Fruit fly (Drosophila melanogaster): ENCODE data around the gene Esp.

Gene Esp

DNA sequence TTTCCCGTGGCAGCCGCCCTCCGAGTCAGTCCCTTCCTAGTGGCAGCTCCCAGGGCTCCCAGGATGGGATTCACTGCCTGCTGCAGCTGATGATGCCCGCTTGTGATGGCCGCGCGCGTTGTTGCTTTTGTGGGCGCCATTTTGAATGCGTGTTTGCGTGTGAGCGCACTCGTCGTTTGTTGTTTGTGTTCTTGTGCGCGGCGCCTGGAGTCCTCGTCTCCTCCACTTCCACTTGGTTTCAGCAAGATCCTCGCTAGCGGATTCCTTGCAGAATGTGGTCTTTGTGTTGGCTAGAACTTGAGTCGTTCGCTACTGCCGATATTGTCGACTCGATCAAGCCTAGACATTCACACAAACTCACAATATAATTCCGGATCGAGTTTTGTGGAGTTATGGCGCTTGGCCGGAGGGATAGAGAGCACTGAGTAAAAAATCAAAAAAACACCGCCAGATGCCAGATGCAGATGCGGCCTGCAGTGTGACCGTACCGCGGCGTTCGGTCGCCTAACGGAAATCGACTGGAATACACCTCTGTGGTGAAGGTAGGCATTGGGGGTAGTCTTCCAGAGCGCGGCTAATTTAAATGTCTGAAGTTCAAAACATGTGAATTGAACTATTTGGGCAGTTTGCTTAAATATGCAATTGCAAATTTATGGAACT is 28.8 kb downstream of the Esp start, which contains the start of gene CycB3 (continued):
- peak; percentile 50 for TF ChIP-seq nmo (GFP tag; optimal IDR thresholded peaks at IDR 0.05)
- TF ChIP-seq CG34224 (GFP tag; IDR thresholded peaks at IDR 0.05; ENCODE audit: partially characterized antibody): no peak
- TF ChIP-seq bcd (GFP tag; optimal IDR thresholded peaks at IDR 0.05): peak; percentile 34
- no peak for TF ChIP-seq CG9876 (GFP tag; optimal IDR thresholded peaks at IDR 0.05)
- no peak for TF ChIP-seq tio (GFP tag; optimal IDR thresholded peaks at IDR 0.05)
- TF ChIP-seq CG15073 (GFP tag; optimal IDR thresholded peaks at IDR 0.05): no peak
- no peak for TF ChIP-seq CG11504 (tag; optimal IDR thresholded peaks at IDR 0.05)
- no peak for TF ChIP-seq CG3407 (GFP tag; optimal IDR thresholded peaks at IDR 0.05)
- TF ChIP-seq CG2202 (tag; optimal IDR thresholded peaks at IDR 0.05): no peak
- TF ChIP-seq CG14710 (tag; optimal IDR thresholded peaks at IDR 0.05): peak; percentile 84
- no peak for TF ChIP-seq pan (optimal IDR thresholded peaks at IDR 0.05)
- TF ChIP-seq pan (GFP tag; optimal IDR thresholded peaks at IDR 0.05 in 1 of 2, IDR thresholded peaks at IDR 0.05 in 1 of 2): peak in 1 of 2 experiments; percentile 38
- TF ChIP-seq Mrtf (GFP tag; IDR thresholded peaks at IDR 0.05): no peak
- peak; percentile 51 for TF ChIP-seq NC2β (GFP tag; optimal IDR thresholded peaks at IDR 0.05)
- peak; percentile 56; the same call in 2 of the 3 replicates for TF ChIP-seq Opbp (GFP tag; IDR thresholded peaks at IDR 0.05; ENCODE audit: partially characterized antibody)
- peak; percentile 34 for TF ChIP-seq da (GFP tag; optimal IDR thresholded peaks at IDR 0.05)
- TF ChIP-seq onecut (GFP tag; IDR thresholded peaks at IDR 0.05): no peak; the same call in none of the 2 replicates
- TF ChIP-seq CrebB (tag; optimal IDR thresholded peaks at IDR 0.05): no peak
- TF ChIP-seq CG8359 (GFP tag; optimal IDR thresholded peaks at IDR 0.05; ENCODE audit: borderline replicate concordance): no peak
- peak; percentile 43; the same call in 1 of the 3 replicates for TF ChIP-seq zfh1 (GFP tag; IDR thresholded peaks at IDR 0.05)
- TF ChIP-seq ro (GFP tag; IDR thresholded peaks at IDR 0.05): no peak
- TF ChIP-seq dmrt99B (tag; optimal IDR thresholded peaks at IDR 0.05): no peak
- no peak for TF ChIP-seq CG12236 (GFP tag; optimal IDR thresholded peaks at IDR 0.05)
- TF ChIP-seq Ptx1 (GFP tag; IDR thresholded peaks at IDR 0.05): no peak
- TF ChIP-seq Atf3 (GFP tag; optimal IDR thresholded peaks at IDR 0.05): no peak
- TF ChIP-seq zf30C (GFP tag; optimal IDR thresholded peaks at IDR 0.05): peak; percentile 14
- TF ChIP-seq insv (GFP tag; optimal IDR thresholded peaks at IDR 0.05): peak in 1 of 2 experiments; percentile 58
- TF ChIP-seq CG1233 (GFP tag; optimal IDR thresholded peaks at IDR 0.05): peak; percentile 11
- peak; percentile 100 for TF ChIP-seq wek (GFP tag; optimal IDR thresholded peaks at IDR 0.05)
- 0 out of 3 replicates have a peak, but pooled peaks have one; percentile 9 for TF ChIP-seq ken (GFP tag; IDR thresholded peaks at IDR 0.05)
- TF ChIP-seq yki (optimal IDR thresholded peaks at IDR 0.05): no peak
- TF ChIP-seq dimm (GFP tag; IDR thresholded peaks at IDR 0.05): no peak
- TF ChIP-seq her (GFP tag; optimal IDR thresholded peaks at IDR 0.05): peak; percentile 48
- peak in 1 of 2 experiments; percentile 64 for TF ChIP-seq crp (GFP tag; optimal IDR thresholded peaks at IDR 0.05)
- no peak for TF ChIP-seq Xrp1 (GFP tag; IDR thresholded peaks at IDR 0.05)
- no peak for TF ChIP-seq CG31388 (GFP tag; optimal IDR thresholded peaks at IDR 0.05)
- TF ChIP-seq az2 (GFP tag; optimal IDR thresholded peaks at IDR 0.05): no peak
- TF ChIP-seq CG6254 (GFP tag; optimal IDR thresholded peaks at IDR 0.05): no peak
- TF ChIP-seq tap (tag; optimal IDR thresholded peaks at IDR 0.05): no peak
- no peak for TF ChIP-seq CG11696 (GFP tag; IDR thresholded peaks at IDR 0.05)
- TF ChIP-seq Pdp1 (GFP tag; optimal IDR thresholded peaks at IDR 0.05): no peak
- TF ChIP-seq en (GFP tag; optimal IDR thresholded peaks at IDR 0.05): no peak
- peak; percentile 99 for TF ChIP-seq CG2116 (GFP tag; optimal IDR thresholded peaks at IDR 0.05)
- TF ChIP-seq CHES-1-like (GFP tag; optimal IDR thresholded peaks at IDR 0.05): peak; percentile 39
- no peak for TF ChIP-seq CG4707 (GFP tag; optimal IDR thresholded peaks at IDR 0.05)
- no peak for TF ChIP-seq pum (GFP tag; optimal IDR thresholded peaks at IDR 0.05)
- TF ChIP-seq Dbx (GFP tag; IDR thresholded peaks at IDR 0.05): 0 out of 3 replicates have a peak, but pooled peaks have one; percentile 13
- no peak for TF ChIP-seq sens-2 (GFP tag; IDR thresholded peaks at IDR 0.05)
- peak; percentile 8 for TF ChIP-seq CG33557 (GFP tag; optimal IDR thresholded peaks at IDR 0.05)
- TF ChIP-seq CG11247 (GFP tag; IDR thresholded peaks at IDR 0.05): no peak
